Worm (Caenorhabditis elegans): ENCODE measurements around the gene rol-6.

The rol-6 gene

DNA sequence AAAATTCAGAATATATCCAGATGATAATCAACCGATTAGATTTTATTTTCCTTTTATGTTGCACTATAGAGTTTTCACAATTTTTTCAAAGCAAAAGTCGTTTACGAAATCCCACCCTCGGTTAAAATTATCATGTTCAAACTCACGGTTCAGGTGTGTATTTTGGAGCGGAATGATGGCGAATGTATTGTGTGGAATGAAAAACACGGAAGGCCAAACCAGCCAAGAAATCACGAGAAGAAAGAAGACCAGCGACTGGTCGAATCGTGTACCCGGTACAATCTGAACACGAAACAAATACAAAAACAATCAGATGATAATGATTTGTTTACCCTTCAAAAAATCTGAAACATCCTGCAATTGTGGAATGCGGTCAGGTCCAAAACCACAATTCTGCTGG lies 30.5 kb downstream of the rol-6 start:
- TF ChIP-seq nhr-23 (tag; optimal IDR thresholded peaks at IDR 0.05) (no peak), gmeb-1 (tag; optimal IDR thresholded peaks at IDR 0.05) (no peak), sem-4 (tag; optimal IDR thresholded peaks at IDR 0.05) (no peak), unc-55 (GFP tag; optimal IDR thresholded peaks at IDR 0.05) (no peak), alr-1 (tag; optimal IDR thresholded peaks at IDR 0.05) (no peak), nhr-77 (tag; optimal IDR thresholded peaks at IDR 0.05) (no peak)

DNA sequence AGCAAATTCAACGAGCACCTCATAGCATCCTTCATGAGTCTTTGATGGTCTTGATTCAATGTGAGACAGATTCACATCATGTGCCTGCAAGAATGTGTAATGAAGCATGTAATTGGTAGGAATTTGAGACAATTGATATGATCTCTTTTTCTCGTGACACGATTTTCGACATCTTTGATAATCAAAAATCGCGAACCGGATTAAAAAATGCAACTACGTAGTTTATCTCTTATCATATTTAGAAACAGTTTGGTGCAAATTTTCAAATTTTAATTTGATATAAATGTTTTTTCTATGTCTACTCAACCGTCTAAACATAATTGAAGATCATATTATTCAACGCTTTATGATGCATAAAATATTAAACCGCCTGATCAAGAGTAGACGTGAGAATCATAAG lies 31.5 kb downstream of the rol-6 start:
- TF ChIP-seq sma-9 (GFP tag; optimal IDR thresholded peaks at IDR 0.05) (peak; percentile 3), sma-9 (tag; optimal IDR thresholded peaks at IDR 0.05) (no peak), ceh-82 (tag; optimal IDR thresholded peaks at IDR 0.05) (no peak)

DNA sequence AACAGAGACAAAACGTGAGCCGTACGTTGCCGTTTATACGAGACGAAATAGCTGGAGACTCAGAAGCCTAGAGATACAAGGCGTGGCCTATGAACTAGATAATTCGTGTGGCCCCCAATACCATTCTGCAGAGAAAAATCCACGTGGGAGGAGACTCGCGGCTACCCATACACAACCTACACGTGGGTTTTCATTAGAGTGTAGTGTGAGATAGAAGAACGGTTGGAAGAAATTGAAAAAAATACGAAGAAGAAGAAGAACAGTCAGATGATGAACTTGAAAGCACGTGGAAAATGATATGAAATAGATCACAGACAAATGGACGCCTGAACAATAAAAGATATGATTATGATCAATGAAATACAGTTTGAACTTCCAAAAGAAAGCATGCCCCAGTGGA lies 32.3 kb downstream of the rol-6 start:
- TF ChIP-seq ZK546.5 (tag; optimal IDR thresholded peaks at IDR 0.05) (no peak), nhr-129 (tag; optimal IDR thresholded peaks at IDR 0.05) (peak; percentile 2), unc-39 (tag; optimal IDR thresholded peaks at IDR 0.05) (no peak), blmp-1 (tag; optimal IDR thresholded peaks at IDR 0.05; ENCODE audit: insufficient read depth) (peak; percentile 42), mab-5 (tag; optimal IDR thresholded peaks at IDR 0.05) (no peak), egl-27 (tag; optimal IDR thresholded peaks at IDR 0.05) (no peak), elt-1 (tag; optimal IDR thresholded peaks at IDR 0.05) (no peak), ztf-1 (GFP tag; conservative IDR thresholded peaks at IDR 0.05) (no peak), nhr-21 (tag; optimal IDR thresholded peaks at IDR 0.05) (peak; percentile 31), sem-4 (tag; optimal IDR thresholded peaks at IDR 0.05) (no peak), sma-3 (GFP tag; optimal IDR thresholded peaks at IDR 0.05) (peak; percentile 90), mdl-1 (tag; optimal IDR thresholded peaks at IDR 0.05) (peak; percentile 35 to 69), elt-3 (tag; optimal IDR thresholded peaks at IDR 0.05) (no peak), nhr-77 (tag; optimal IDR thresholded peaks at IDR 0.05) (no peak), crh-2 (tag; optimal IDR thresholded peaks at IDR 0.05) (no peak), fos-1 (tag; optimal IDR thresholded peaks at IDR 0.05) (peak; percentile 3), lin-13 (GFP tag; optimal IDR thresholded peaks at IDR 0.05) (no peak), ama-1 (optimal IDR thresholded peaks at IDR 0.05) (no peak), peb-1 (tag; optimal IDR thresholded peaks at IDR 0.05) (no peak), sma-9 (GFP tag; optimal IDR thresholded peaks at IDR 0.05) (peak; percentile 96), sma-9 (tag; optimal IDR thresholded peaks at IDR 0.05) (no peak), ztf-11 (tag; optimal IDR thresholded peaks at IDR 0.05) (no peak), nhr-237 (tag; optimal IDR thresholded peaks at IDR 0.05) (no peak), nhr-23 (tag; optimal IDR thresholded peaks at IDR 0.05) (no peak), lin-39 (tag; optimal IDR thresholded peaks at IDR 0.05) (no peak), nhr-25 (tag; optimal IDR thresholded peaks at IDR 0.05) (peak; percentile 70), skn-1 (tag; optimal IDR thresholded peaks at IDR 0.05) (no peak), nhr-6 (tag; optimal IDR thresholded peaks at IDR 0.05) (no peak)

DNA sequence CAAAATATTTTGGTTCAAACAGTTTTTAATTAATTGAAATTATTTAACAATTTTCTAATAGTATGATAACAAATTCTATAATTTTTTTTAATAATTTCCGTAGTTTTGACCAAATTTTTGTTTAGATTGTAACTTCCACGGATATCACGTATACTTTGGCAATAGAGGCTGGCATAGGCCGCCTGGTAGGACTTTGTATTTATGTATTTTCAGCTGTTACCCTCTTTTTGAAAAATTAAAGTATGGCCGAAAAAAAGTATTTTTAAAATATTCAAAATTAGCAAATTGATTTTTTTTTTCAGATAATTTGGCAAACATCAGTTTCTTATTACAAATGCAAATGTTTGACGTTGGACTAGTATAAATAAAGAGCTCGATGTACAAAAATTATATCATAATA lies 33.6 kb downstream of the rol-6 start, which contains the start of the genes nsph-1.1 and K08F8.15:
Gene nsph-1.1 (plus strand): TSS at position 301 of the 400 bp plus-strand sequence.
Gene K08F8.15 (plus strand): TSS at position 335 of the 400 bp plus-strand sequence.
- no peak for TF ChIP-seq lin-39 (tag; optimal IDR thresholded peaks at IDR 0.05)
- TF ChIP-seq dmd-4 (tag; optimal IDR thresholded peaks at IDR 0.05): no peak
- TF ChIP-seq aly-2 (tag; optimal IDR thresholded peaks at IDR 0.05): no peak
- TF ChIP-seq mab-5 (tag; optimal IDR thresholded peaks at IDR 0.05): no peak
- TF ChIP-seq lsy-2 (tag; optimal IDR thresholded peaks at IDR 0.05): no peak
- TF ChIP-seq snpc-4 (tag; optimal IDR thresholded peaks at IDR 0.05): no peak

DNA sequence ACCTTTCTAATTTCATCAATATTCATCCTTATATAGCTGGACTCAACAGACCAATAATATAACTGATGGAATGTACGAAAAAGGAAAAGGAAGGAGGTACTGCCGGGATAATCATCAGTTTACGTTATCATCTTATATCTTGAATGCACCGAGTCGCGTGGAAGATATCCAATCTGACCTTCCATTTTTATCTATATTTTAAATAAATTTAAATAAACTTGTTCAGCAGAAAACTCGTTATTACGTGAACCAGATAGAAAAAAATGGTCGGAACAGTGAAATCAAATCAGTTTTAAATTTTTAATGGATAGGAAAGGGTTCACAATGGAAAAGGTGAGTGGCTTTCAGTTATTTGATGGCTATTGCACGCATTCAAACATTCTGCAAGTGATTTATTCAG lies 34.0 kb downstream of the rol-6 start, which contains the start of gene pah-1:
Gene pah-1 (minus strand): TSS at position 101 of the 400 bp plus-strand sequence.
- no peak for TF ChIP-seq peb-1 (tag; optimal IDR thresholded peaks at IDR 0.05)
- TF ChIP-seq unc-62 (GFP tag; optimal IDR thresholded peaks at IDR 0.05): no peak
- no peak for TF ChIP-seq dmd-4 (tag; optimal IDR thresholded peaks at IDR 0.05)
- no peak for TF ChIP-seq nhr-77 (tag; optimal IDR thresholded peaks at IDR 0.05)

Measured in whole organism, L2 larva.